Fruit fly (Drosophila melanogaster): ENCODE data around the gene CG9044.

DNA sequence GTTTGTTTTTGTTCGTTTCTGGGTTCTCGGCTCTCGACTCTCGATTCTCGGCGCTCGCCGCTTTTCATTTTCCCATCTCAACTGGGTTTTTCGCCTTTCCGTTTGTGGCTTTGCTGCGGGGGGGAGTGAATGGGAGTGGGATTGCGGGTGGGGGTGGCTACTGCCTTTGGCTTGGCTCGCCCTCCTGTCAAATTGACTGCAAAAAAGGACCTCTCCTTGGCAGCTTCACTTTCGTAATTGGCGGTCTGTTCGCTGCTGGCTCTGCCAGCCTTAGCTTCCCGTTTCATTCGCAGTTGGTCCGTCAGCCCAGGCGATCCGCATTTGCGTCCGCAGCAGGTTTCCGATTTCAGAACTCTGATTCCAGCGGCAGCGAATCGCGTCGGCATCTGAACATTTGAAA lies 23.6 kb upstream of the CG9044 start, which contains the start of gene dsf:
- TF ChIP-seq Lpt (GFP tag; optimal IDR thresholded peaks at IDR 0.05) (no peak), CG11294 (GFP tag; IDR thresholded peaks at IDR 0.05) (no peak), Sox15 (GFP tag; optimal IDR thresholded peaks at IDR 0.05) (no peak), Blimp-1 (GFP tag; optimal IDR thresholded peaks at IDR 0.05) (no peak), CG3032 (tag; optimal IDR thresholded peaks at IDR 0.05) (no peak), OdsH (GFP tag; optimal IDR thresholded peaks at IDR 0.05) (no peak), CG11902 (GFP tag; optimal IDR thresholded peaks at IDR 0.05) (no peak), vri (GFP tag; optimal IDR thresholded peaks at IDR 0.05) (no peak), CG6808 (GFP tag; optimal IDR thresholded peaks at IDR 0.05) (no peak)
